Worm (Caenorhabditis elegans): ENCODE data around the gene R04E5.9.

R04E5.9 gene

ce11 chrX:8811916-8812315, 974 bp upstream of the R04E5.9 start, which contains the start of gene cnnm-2:
TSS of gene cnnm-2 (plus strand) at chrX:8812105.
- TF ChIP-seq unc-62 (GFP tag; optimal IDR thresholded peaks at IDR 0.05), result no peak

ce11 chrX:8808740-8809139, 2.2 kb downstream of the R04E5.9 start:
- no peak for TF ChIP-seq unc-62 (GFP tag; optimal IDR thresholded peaks at IDR 0.05)

- no peak for TF ChIP-seq unc-62 (GFP tag; optimal IDR thresholded peaks at IDR 0.05)
Measured at ce11 chrX:8806070-8806799, 4.7 kb downstream of the R04E5.9 start, which contains the start of gene R04E5.8. TSS of gene R04E5.8 (minus strand) at chrX:8806120.

ce11 chrX:8805475-8805874, 5.5 kb downstream of the R04E5.9 start:
- TF ChIP-seq unc-62 (GFP tag; optimal IDR thresholded peaks at IDR 0.05), result no peak

ce11 chrX:8800983-8801382, 10.0 kb downstream of the R04E5.9 start:
- no peak for TF ChIP-seq unc-62 (GFP tag; optimal IDR thresholded peaks at IDR 0.05)

- no peak for TF ChIP-seq unc-62 (GFP tag; optimal IDR thresholded peaks at IDR 0.05)
Measured at ce11 chrX:8800355-8800754, 10.6 kb downstream of the R04E5.9 start.

ce11 chrX:8799925-8800324, 11.0 kb downstream of the R04E5.9 start:
- no peak for TF ChIP-seq unc-62 (GFP tag; optimal IDR thresholded peaks at IDR 0.05)

- TF ChIP-seq unc-62 (GFP tag; optimal IDR thresholded peaks at IDR 0.05), result no peak
Measured at ce11 chrX:8797653-8798052, 13.3 kb downstream of the R04E5.9 start.

ce11 chrX:8796699-8797282, 14.2 kb downstream of the R04E5.9 start, which contains the start of gene R04E5.7:
TSS of gene R04E5.7 (minus strand) at chrX:8797262.
- no peak for TF ChIP-seq unc-62 (GFP tag; optimal IDR thresholded peaks at IDR 0.05)

ce11 chrX:8791821-8792220, 19.1 kb downstream of the R04E5.9 start, which contains the start of gene chup-1:
TSS of gene chup-1 (plus strand) at chrX:8792160.
- TF ChIP-seq unc-62 (GFP tag; optimal IDR thresholded peaks at IDR 0.05), result no peak

- TF ChIP-seq unc-62 (GFP tag; optimal IDR thresholded peaks at IDR 0.05), result no peak
Measured at ce11 chrX:8790093-8790492, 20.8 kb downstream of the R04E5.9 start.

ce11 chrX:8789014-8789506, 21.9 kb downstream of the R04E5.9 start, which contains the start of gene unc-27:
TSS of gene unc-27 (plus strand) at chrX:8789456.
- TF ChIP-seq unc-62 (GFP tag; optimal IDR thresholded peaks at IDR 0.05), result no peak

- TF ChIP-seq unc-62 (GFP tag; optimal IDR thresholded peaks at IDR 0.05), result no peak
Measured at ce11 chrX:8787689-8788222, 23.2 kb downstream of the R04E5.9 start.

- no peak for TF ChIP-seq unc-62 (GFP tag; optimal IDR thresholded peaks at IDR 0.05)
Measured at ce11 chrX:8786687-8787086, 24.3 kb downstream of the R04E5.9 start.

ce11 chrX:8784234-8784633, 26.7 kb downstream of the R04E5.9 start, which contains the start of gene ZK721.3:
TSS of gene ZK721.3 (plus strand) at chrX:8784534.
- TF ChIP-seq unc-62 (GFP tag; optimal IDR thresholded peaks at IDR 0.05), result no peak

ce11 chrX:8778558-8778957, 32.4 kb downstream of the R04E5.9 start, which contains the start of gene ZK721.4:
TSS of gene ZK721.4 (plus strand) at chrX:8778858.
- no peak for TF ChIP-seq unc-62 (GFP tag; optimal IDR thresholded peaks at IDR 0.05)
